Worm (Caenorhabditis elegans) whole organism, L2 larva: ENCODE results near the gene sri-20.
A peak's percentile ranks its signal among the peaks of the same experiment; 100 is the strongest.

Source experiments
- C34F6.9 ChIP-seq: fragments of 150-350 bp; optimal IDR thresholded peaks from 2 replicates; lab custom pipeline; 2014; ENCODE audit warnings: missing biosample characterization, missing genetic modification characterization
- F13H6.1 ChIP-seq: sonication (generic microtip); optimal IDR thresholded peaks from 2 replicates; lab custom pipeline; 2016; ENCODE audit warnings: missing genetic modification characterization, missing compliant biosample characterization
- R02D3.7 ChIP-seq: fragments of 150-350 bp; optimal IDR thresholded peaks from 2 replicates; lab custom pipeline; 2014; ENCODE audit warnings: missing biosample characterization, missing genetic modification characterization
- Y55F3AM.14 ChIP-seq: fragments of 200-800 bp; sonication (Bioruptor generic); optimal IDR thresholded peaks from 2 replicates; lab custom pipeline; 2018; ENCODE audit warnings: mild to moderate bottlenecking, missing genetic modification characterization, missing compliant biosample characterization
- ZK546.5 ChIP-seq: sonication (generic microtip); optimal IDR thresholded peaks from 2 replicates; lab custom pipeline; 2017; ENCODE audit warnings: missing biosample characterization, missing genetic modification characterization
- blmp-1 ChIP-seq: sonication (generic microtip); optimal IDR thresholded peaks from 2 replicates; lab custom pipeline; 2017; ENCODE audit warnings: missing genetic modification characterization, mild to moderate bottlenecking, missing compliant biosample characterization, antibody characterized with exemption, moderate library complexity; ENCODE audit not compliant: insufficient read depth
- ceh-16 ChIP-seq: fragments of 150-350 bp; optimal IDR thresholded peaks from 2 replicates; lab custom pipeline; 2014; ENCODE audit warnings: missing biosample characterization, missing genetic modification characterization
- crh-2 ChIP-seq: sonication (generic microtip); optimal IDR thresholded peaks from 2 replicates; lab custom pipeline; 2017; ENCODE audit warnings: missing biosample characterization, missing genetic modification characterization
- dmd-4 ChIP-seq: sonication (generic microtip); optimal IDR thresholded peaks from 2 replicates; lab custom pipeline; 2017; ENCODE audit warnings: missing biosample characterization, missing genetic modification characterization
- elt-3 ChIP-seq: sonication (generic microtip); optimal IDR thresholded peaks from 2 replicates; lab custom pipeline; 2017; ENCODE audit warnings: missing biosample characterization, missing genetic modification characterization
- fos-1 ChIP-seq: fragments of 150-350 bp; optimal IDR thresholded peaks from 2 replicates; lab custom pipeline; 2014; ENCODE audit warnings: missing biosample characterization, missing genetic modification characterization
- lin-11 ChIP-seq: fragments of 150-350 bp; sonication (generic microtip); optimal IDR thresholded peaks from 2 replicates; lab custom pipeline; 2014; ENCODE audit warnings: missing biosample characterization, missing genetic modification characterization, inconsistent platforms, mixed read lengths
- lin-13 ChIP-seq: fragments of 150-350 bp; optimal IDR thresholded peaks from 2 replicates; lab custom pipeline; 2014; ENCODE audit warnings: missing biosample characterization, missing genetic modification reagents, missing genetic modification characterization
- lin-39 ChIP-seq: fragments of 150-350 bp; optimal IDR thresholded peaks from 2 replicates; lab custom pipeline; 2014; ENCODE audit warnings: missing biosample characterization, missing genetic modification reagents, missing genetic modification characterization
- lsy-2 ChIP-seq, 2 experiments: fragments of 150-350 bp in 1 of 2; sonication (generic microtip) in 1 of 2; optimal IDR thresholded peaks; 2 replicates each; lab custom pipeline; 2014 to 2017; ENCODE audit warnings: missing biosample characterization in 2 of 2, missing genetic modification characterization in 2 of 2
- mab-5 ChIP-seq: fragments of 150-350 bp; optimal IDR thresholded peaks from 2 replicates; lab custom pipeline; 2014; ENCODE audit warnings: missing biosample characterization, missing genetic modification characterization
- mbf-1 ChIP-seq: sonication (generic microtip); optimal IDR thresholded peaks from 2 replicates; lab custom pipeline; 2017; ENCODE audit warnings: missing biosample characterization, missing genetic modification characterization
- mdl-1 ChIP-seq, 2 experiments: fragments of 150-350 bp in 1 of 2; sonication (generic microtip) in 1 of 2; optimal IDR thresholded peaks; 2 replicates each; lab custom pipeline; 2017; ENCODE audit warnings: missing biosample characterization in 2 of 2, missing genetic modification characterization in 2 of 2
- nhr-10 ChIP-seq: sonication (generic microtip); optimal IDR thresholded peaks from 2 replicates; lab custom pipeline; 2017; ENCODE audit warnings: missing biosample characterization, missing genetic modification characterization
- nhr-12 ChIP-seq: fragments of 150-350 bp; optimal IDR thresholded peaks from 2 replicates; lab custom pipeline; 2014; ENCODE audit warnings: missing biosample characterization, missing genetic modification characterization
- nhr-129 ChIP-seq: fragments of 150-350 bp; optimal IDR thresholded peaks from 2 replicates; lab custom pipeline; 2014; ENCODE audit warnings: missing biosample characterization, missing genetic modification characterization
- nhr-237 ChIP-seq: fragments of 150-350 bp; optimal IDR thresholded peaks from 2 replicates; lab custom pipeline; 2014; ENCODE audit warnings: missing biosample characterization, missing genetic modification characterization
- nhr-25 ChIP-seq: fragments of 150-350 bp; sonication (generic microtip); optimal IDR thresholded peaks from 3 replicates; lab custom pipeline; 2014; ENCODE audit warnings: missing biosample characterization, missing genetic modification characterization
- nhr-6 ChIP-seq: fragments of 150-350 bp; optimal IDR thresholded peaks from 2 replicates; lab custom pipeline; 2014; ENCODE audit warnings: missing biosample characterization, missing genetic modification characterization
- nhr-77 ChIP-seq: fragments of 150-350 bp; optimal IDR thresholded peaks from 2 replicates; lab custom pipeline; 2014; ENCODE audit warnings: missing biosample characterization, missing genetic modification characterization
- peb-1 ChIP-seq: fragments of 150-350 bp; optimal IDR thresholded peaks from 2 replicates; lab custom pipeline; 2014; ENCODE audit warnings: missing biosample characterization, missing genetic modification characterization
- skn-1 ChIP-seq: sonication (generic microtip); optimal IDR thresholded peaks from 2 replicates; lab custom pipeline; 2017; ENCODE audit warnings: missing biosample characterization, missing genetic modification characterization
- sma-3 ChIP-seq: sonication (generic microtip); optimal IDR thresholded peaks from 2 replicates; lab custom pipeline; 2016; ENCODE audit warnings: missing genetic modification reagents, missing genetic modification characterization, missing compliant biosample characterization
- sma-9 ChIP-seq, 2 experiments: fragments of 150-350 bp in 1 of 2; sonication (generic microtip) in 1 of 2; optimal IDR thresholded peaks; 2 replicates each; lab custom pipeline; 2014 to 2016; ENCODE audit warnings: missing genetic modification characterization in 2 of 2, mild to moderate bottlenecking in 1 of 2, missing biosample characterization in 1 of 2, missing compliant biosample characterization in 1 of 2, missing genetic modification reagents in 1 of 2, moderate library complexity in 1 of 2
- snpc-4 ChIP-seq: fragments of 150-350 bp; optimal IDR thresholded peaks from 2 replicates; lab custom pipeline; 2014; ENCODE audit warnings: missing biosample characterization, missing genetic modification characterization
- unc-55 ChIP-seq: fragments of 150-350 bp; sonication (generic microtip); optimal IDR thresholded peaks from 3 replicates; lab custom pipeline; 2014; ENCODE audit warnings: missing biosample characterization, missing genetic modification reagents, missing genetic modification characterization
- unc-62 ChIP-seq: fragments of 150-350 bp; optimal IDR thresholded peaks from 2 replicates; lab custom pipeline; 2014; ENCODE audit warnings: missing biosample characterization, missing genetic modification reagents, missing genetic modification characterization
- zag-1 ChIP-seq: fragments of 150-350 bp; optimal IDR thresholded peaks from 2 replicates; lab custom pipeline; 2014; ENCODE audit warnings: missing biosample characterization, missing genetic modification characterization
- ztf-1 ChIP-seq: fragments of 200-800 bp; sonication (Bioruptor generic); conservative IDR thresholded peaks from 2 replicates; pipeline ENCODE4 v1.3.6; 2022; ENCODE audit warnings: missing genetic modification characterization, missing compliant biosample characterization
- ztf-11 ChIP-seq: sonication (generic microtip); optimal IDR thresholded peaks from 2 replicates; lab custom pipeline; 2017; ENCODE audit warnings: missing biosample characterization, missing genetic modification characterization

sri-20 gene

DNA sequence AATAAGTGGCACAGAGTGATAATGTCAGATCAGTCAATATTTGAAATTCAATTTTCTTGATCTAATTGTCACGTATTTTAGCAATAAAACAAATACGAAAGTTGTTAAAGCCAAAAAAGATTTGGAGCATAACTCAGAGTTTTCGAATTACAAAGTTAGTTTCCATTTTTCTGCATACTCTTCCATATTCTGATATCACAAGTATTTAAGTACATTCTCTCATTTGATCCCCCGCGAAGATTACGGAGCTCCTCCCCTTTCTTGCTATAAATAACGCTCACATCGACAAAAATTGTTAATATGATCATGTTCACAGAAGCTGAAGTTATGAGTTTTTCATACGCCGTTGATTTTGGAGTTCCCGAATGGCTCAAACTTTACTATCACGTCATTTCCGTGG lies at the start of gene sri-20:
Gene sri-20, plus strand, starts transcription at position 301 of the 400 bp plus-strand sequence.
- TF ChIP-seq lin-39 (no peak), peb-1 (tag; lab: Kevin White, UChicago) (no peak), nhr-77 (tag; lab: Kevin White, UChicago) (no peak), mdl-1 (tag; optimal IDR thresholded peaks at IDR 0.05; lab: Kevin White, UChicago) (no peak), skn-1 (tag; lab: Kevin White, UChicago) (no peak), lsy-2 (tag; optimal IDR thresholded peaks at IDR 0.05; lab: Kevin White, UChicago) (no peak), C34F6.9 (no peak), nhr-12 (tag; lab: Kevin White, UChicago) (no peak), lin-13 (GFP tag; lab: Kevin White, UChicago) (no peak), lin-11 (tag; lab: Kevin White, UChicago) (no peak), nhr-237 (tag; lab: Kevin White, UChicago) (no peak), zag-1 (tag; lab: Kevin White, UChicago) (no peak), ZK546.5 (tag; lab: Kevin White, UChicago) (no peak), nhr-10 (tag; lab: Kevin White, UChicago) (no peak), Y55F3AM.14 (no peak)

DNA sequence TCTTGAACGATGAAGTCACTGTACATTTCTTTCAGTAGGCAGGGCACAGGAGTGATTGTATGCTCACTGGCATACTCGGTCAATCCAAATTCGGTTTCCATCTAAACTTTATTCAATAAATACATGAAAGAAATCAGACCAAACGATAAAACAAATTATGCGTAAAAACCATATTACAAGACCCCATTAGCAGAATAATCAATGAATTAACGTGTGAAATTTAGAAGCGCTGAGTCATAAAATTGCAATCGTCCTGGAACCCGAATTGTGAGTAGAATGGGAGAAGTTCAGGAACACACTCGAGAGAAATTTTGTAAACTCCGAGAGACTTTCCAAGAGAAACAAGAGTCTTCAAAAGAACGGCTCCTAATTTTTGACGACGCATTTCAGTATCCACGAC lies 48.9 kb upstream of the sri-20 start, which contains the start of gene B0024.11:
Gene B0024.11, minus strand, starts transcription at position 101 of the 400 bp plus-strand sequence.
- no peak for TF ChIP-seq ZK546.5 (tag; lab: Kevin White, UChicago)
- no peak for TF ChIP-seq C34F6.9
- TF ChIP-seq unc-55 (GFP tag; lab: Kevin White, UChicago): no peak
- TF ChIP-seq elt-3 (tag; lab: Kevin White, UChicago): no peak
- no peak for TF ChIP-seq R02D3.7 (tag; lab: Kevin White, UChicago)
- TF ChIP-seq ztf-1 (GFP tag; lab: Robert Waterston, UW): no peak
- no peak for TF ChIP-seq nhr-129 (tag; lab: Kevin White, UChicago)
- no peak for TF ChIP-seq zag-1 (tag; lab: Kevin White, UChicago)
- TF ChIP-seq ceh-16: no peak
- no peak for TF ChIP-seq ztf-11 (tag; lab: Kevin White, UChicago)
- TF ChIP-seq unc-62 (GFP tag; lab: Kevin White, UChicago): no peak
- TF ChIP-seq snpc-4 (tag; lab: Kevin White, UChicago): no peak
- no peak for TF ChIP-seq Y55F3AM.14
- TF ChIP-seq mdl-1 (tag; optimal IDR thresholded peaks at IDR 0.05; lab: Kevin White, UChicago): no peak
- TF ChIP-seq fos-1: no peak
- no peak for TF ChIP-seq nhr-237 (tag; lab: Kevin White, UChicago)

DNA sequence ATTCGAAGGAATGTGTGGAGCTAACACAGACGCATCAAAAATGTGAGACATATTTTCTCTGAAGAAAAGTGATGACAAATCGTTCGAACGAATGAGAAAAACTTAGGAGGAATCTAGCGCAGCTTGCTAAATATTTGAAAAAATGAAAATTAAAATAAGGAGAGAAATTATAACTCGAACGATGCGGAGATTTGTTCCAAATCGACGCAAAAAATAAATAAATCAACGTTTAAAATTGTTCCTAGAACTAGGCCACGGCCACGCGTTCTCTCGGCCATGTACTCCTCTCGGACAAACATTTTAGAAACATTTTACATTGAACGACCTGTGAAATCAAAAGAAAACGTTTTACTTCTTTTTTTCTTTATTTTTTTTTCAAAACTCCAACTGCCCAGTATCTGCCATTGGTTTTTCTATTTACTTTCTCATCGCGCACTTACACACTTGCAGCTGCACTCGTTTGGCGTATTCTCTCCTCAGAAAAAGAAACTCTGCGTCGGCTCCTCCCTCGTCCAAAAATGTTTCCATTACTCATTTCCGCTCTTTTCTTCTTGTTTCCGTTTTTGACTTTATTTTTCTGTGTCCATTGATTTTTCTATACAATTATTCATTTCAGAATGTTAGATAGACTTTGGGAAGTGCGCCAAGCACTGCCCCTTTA lies 48.1 kb upstream of the sri-20 start, which contains the start of the genes gna-1 and B0024.13:
Gene gna-1, minus strand, starts transcription at position 51 of the 661 bp plus-strand sequence.
Gene B0024.13, plus strand, starts transcription at position 611 of the 661 bp plus-strand sequence.
- no peak for TF ChIP-seq nhr-12 (tag; lab: Kevin White, UChicago)
- TF ChIP-seq nhr-10 (tag; lab: Kevin White, UChicago): no peak
- TF ChIP-seq sma-3: peak; percentile 76
- TF ChIP-seq sma-9 (GFP tag; optimal IDR thresholded peaks at IDR 0.05; lab: Kevin White, UChicago): peak; percentile 86
- TF ChIP-seq sma-9 (tag; optimal IDR thresholded peaks at IDR 0.05; lab: Kevin White, UChicago): no peak
- no peak for TF ChIP-seq mbf-1 (tag; lab: Kevin White, UChicago)
- TF ChIP-seq nhr-129 (tag; lab: Kevin White, UChicago): peak; percentile 25
- peak; percentile 69 for TF ChIP-seq C34F6.9
- TF ChIP-seq mab-5 (tag; lab: Kevin White, UChicago): no peak
- no peak for TF ChIP-seq unc-62 (GFP tag; lab: Kevin White, UChicago)
- peak; percentile 53 for TF ChIP-seq snpc-4 (tag; lab: Kevin White, UChicago)
- peak; percentile 66 for TF ChIP-seq crh-2 (tag; lab: Kevin White, UChicago)
- peak; percentile 52 for TF ChIP-seq F13H6.1 (tag; lab: Kevin White, UChicago)
- no peak for TF ChIP-seq lin-13 (GFP tag; lab: Kevin White, UChicago)
- TF ChIP-seq lin-39: no peak
- no peak for TF ChIP-seq R02D3.7 (tag; lab: Kevin White, UChicago)
- no peak for TF ChIP-seq elt-3 (tag; lab: Kevin White, UChicago)
- TF ChIP-seq peb-1 (tag; lab: Kevin White, UChicago): no peak
- no peak for TF ChIP-seq nhr-237 (tag; lab: Kevin White, UChicago)
- no peak for TF ChIP-seq zag-1 (tag; lab: Kevin White, UChicago)
- TF ChIP-seq fos-1: peak; percentile 34
- no peak for TF ChIP-seq ceh-16

DNA sequence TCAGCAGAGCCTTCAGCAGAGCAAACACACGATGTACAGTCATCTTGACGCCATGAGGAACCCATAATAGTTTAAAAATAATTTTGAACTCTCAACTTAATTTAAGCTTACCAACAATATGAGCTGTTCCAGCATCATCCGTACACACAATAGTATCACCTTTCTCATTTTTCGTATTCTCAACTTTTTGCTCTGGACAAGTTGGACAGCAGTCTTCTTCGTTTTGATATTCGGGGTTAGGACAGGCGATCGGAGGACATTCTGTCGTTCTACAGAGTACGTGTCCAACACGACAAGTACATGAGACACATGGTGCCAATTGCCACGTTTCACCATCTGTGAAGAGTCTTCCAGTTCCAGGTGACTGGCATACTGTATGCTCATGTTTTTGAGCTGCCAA lies 44.8 kb upstream of the sri-20 start:
- TF ChIP-seq nhr-77 (tag; lab: Kevin White, UChicago) (no peak), blmp-1 (tag; lab: Kevin White, UChicago) (no peak), dmd-4 (no peak), ZK546.5 (tag; lab: Kevin White, UChicago) (no peak), crh-2 (tag; lab: Kevin White, UChicago) (no peak), nhr-6 (tag; lab: Kevin White, UChicago) (no peak), nhr-10 (tag; lab: Kevin White, UChicago) (no peak), sma-9 (GFP tag; optimal IDR thresholded peaks at IDR 0.05; lab: Kevin White, UChicago) (no peak), sma-9 (tag; optimal IDR thresholded peaks at IDR 0.05; lab: Kevin White, UChicago) (no peak), peb-1 (tag; lab: Kevin White, UChicago) (no peak), unc-55 (GFP tag; lab: Kevin White, UChicago) (no peak), lin-13 (GFP tag; lab: Kevin White, UChicago) (no peak), nhr-25 (no peak)
